Fruit fly (Drosophila melanogaster) whole organism, embryonic: ENCODE data around the gene CG15914.

ENCODE experiments used
- Atf3 ChIP-seq: fragments of 200-800 bp; sonication (Bioruptor generic); optimal IDR thresholded peaks from 3 replicates; lab custom pipeline; 2016; ENCODE audit warnings: missing biosample characterization, missing genetic modification characterization
- CG11093 ChIP-seq: fragments of 200-800 bp; sonication (Bioruptor generic); IDR thresholded peaks from 3 replicates; pipeline ENCODE4 v1.3.6; 2022; ENCODE audit warnings: missing biosample characterization, missing genetic modification characterization
- CG12391 ChIP-seq: fragments of 200-800 bp; sonication (Bioruptor generic); optimal IDR thresholded peaks from 3 replicates; lab custom pipeline; 2018; ENCODE audit warnings: missing biosample characterization, mild to moderate bottlenecking, missing genetic modification characterization, moderate library complexity
- CG13123 ChIP-seq: fragments of 200-800 bp; sonication (Bioruptor generic); optimal IDR thresholded peaks from 2 replicates; lab custom pipeline; 2016; ENCODE audit warnings: missing biosample characterization, missing genetic modification characterization
- CG14014 ChIP-seq: fragments of 200-800 bp; sonication (Bioruptor generic); IDR thresholded peaks from 2 replicates; pipeline ENCODE4 v1.3.6; 2022; ENCODE audit warnings: missing biosample characterization, missing genetic modification characterization
- CG14050 ChIP-seq: fragments of 200-800 bp; sonication (Bioruptor generic); IDR thresholded peaks from 3 replicates; pipeline ENCODE4 v1.3.6; 2022; ENCODE audit warnings: missing biosample characterization, missing genetic modification characterization
- CG1603 ChIP-seq: fragments of 200-800 bp; sonication (Bioruptor generic); optimal IDR thresholded peaks from 2 replicates; lab custom pipeline; 2019; ENCODE audit warnings: missing biosample characterization, mild to moderate bottlenecking, missing genetic modification characterization, moderate library complexity
- CG17829 ChIP-seq: fragments of 200-800 bp; optimal IDR thresholded peaks from 2 replicates; lab custom pipeline; 2019; ENCODE audit warnings: missing biosample characterization, mild to moderate bottlenecking, missing genetic modification characterization, moderate library complexity
- CG1832 ChIP-seq: fragments of 200-800 bp; sonication (Bioruptor generic); optimal IDR thresholded peaks from 2 replicates; lab custom pipeline; 2017; ENCODE audit warnings: missing biosample characterization, mild to moderate bottlenecking, missing genetic modification characterization, inconsistent platforms
- CG31441 ChIP-seq: fragments of 200-800 bp; sonication (Bioruptor generic); IDR thresholded peaks from 2 replicates; pipeline ENCODE4 v1.3.6; 2022; ENCODE audit warnings: missing biosample characterization, missing genetic modification characterization
- CG34422 ChIP-seq: fragments of 200-800 bp; sonication (Bioruptor generic); IDR thresholded peaks from 3 replicates; pipeline ENCODE4 v1.3.6; 2022; ENCODE audit warnings: missing biosample characterization, missing genetic modification characterization
- CG8765 ChIP-seq: fragments of 200-800 bp; sonication (Bioruptor generic); IDR thresholded peaks from 2 replicates; pipeline ENCODE4 v1.3.6; 2022; ENCODE audit warnings: missing biosample characterization, missing genetic modification characterization
- CG8924 ChIP-seq: fragments of 200-800 bp; optimal IDR thresholded peaks from 3 replicates; lab custom pipeline; 2019; ENCODE audit warnings: missing biosample characterization, mild to moderate bottlenecking, missing genetic modification characterization, moderate library complexity
- CG8944 ChIP-seq: fragments of 200-800 bp; sonication (Bioruptor generic); optimal IDR thresholded peaks from 3 replicates; lab custom pipeline; 2016; ENCODE audit warnings: missing biosample characterization, missing genetic modification characterization
- CG9437 ChIP-seq: fragments of 200-800 bp; sonication (Bioruptor generic); optimal IDR thresholded peaks from 2 replicates; lab custom pipeline; 2018; ENCODE audit warnings: missing biosample characterization, mild to moderate bottlenecking, missing genetic modification characterization
- CHES-1-like ChIP-seq: fragments of 200-800 bp; sonication (Bioruptor generic); optimal IDR thresholded peaks from 2 replicates; lab custom pipeline; 2016; ENCODE audit warnings: missing biosample characterization, missing genetic modification characterization
- CoRest ChIP-seq: fragments of 200-800 bp; sonication (Bioruptor generic); optimal IDR thresholded peaks from 3 replicates; lab custom pipeline; 2018; ENCODE audit warnings: missing biosample characterization, mild to moderate bottlenecking, missing genetic modification characterization, moderate library complexity
- Dp ChIP-seq: fragments of 200-800 bp; sonication (Bioruptor generic); optimal IDR thresholded peaks from 2 replicates; lab custom pipeline; 2018; ENCODE audit warnings: missing biosample characterization, mild to moderate bottlenecking, missing genetic modification characterization, moderate library complexity
- Fer3 ChIP-seq: fragments of 200-800 bp; sonication (Bioruptor generic); optimal IDR thresholded peaks from 2 replicates; lab custom pipeline; 2018; ENCODE audit warnings: missing biosample characterization, mild to moderate bottlenecking, missing genetic modification characterization, moderate library complexity
- Hr39 ChIP-seq: fragments of >200 bp; optimal IDR thresholded peaks from 2 replicates; lab custom pipeline; 2017
- Hr51 ChIP-seq, 2 experiments: fragments of 200-800 bp; sonication (Bioruptor generic); optimal IDR thresholded peaks; 2 replicates in 1 of 2; 3 replicates in 1 of 2; lab custom pipeline; 2016 to 2018; ENCODE audit warnings: missing biosample characterization in 2 of 2, missing genetic modification characterization in 2 of 2, mild to moderate bottlenecking in 1 of 2, moderate library complexity in 1 of 2
- Mes4 ChIP-seq: fragments of 200-800 bp; sonication (Bioruptor generic); optimal IDR thresholded peaks from 2 replicates; lab custom pipeline; 2016; ENCODE audit warnings: missing biosample characterization, missing genetic modification characterization
- NC2β ChIP-seq: fragments of 200-800 bp; sonication (Bioruptor generic); optimal IDR thresholded peaks from 2 replicates; lab custom pipeline; 2016; ENCODE audit warnings: missing biosample characterization, missing genetic modification characterization
- NK7.1 ChIP-seq: fragments of 200-800 bp; sonication (Bioruptor generic); optimal IDR thresholded peaks from 3 replicates; lab custom pipeline; 2016; ENCODE audit warnings: missing biosample characterization, missing genetic modification characterization
- Nf-YA ChIP-seq: fragments of 200-800 bp; sonication (Bioruptor generic); IDR thresholded peaks from 2 replicates; pipeline ENCODE4 v1.3.6; 2022; ENCODE audit warnings: missing biosample characterization, missing genetic modification characterization
- Nf-YB ChIP-seq: fragments of 200-800 bp; sonication (Bioruptor generic); optimal IDR thresholded peaks from 3 replicates; lab custom pipeline; 2019; ENCODE audit warnings: missing biosample characterization, mild to moderate bottlenecking, missing genetic modification characterization, moderate library complexity
- Oaz ChIP-seq: fragments of 200-800 bp; sonication (Bioruptor generic); IDR thresholded peaks from 2 replicates; pipeline ENCODE4 v1.3.6; 2022; ENCODE audit warnings: missing biosample characterization, missing genetic modification characterization
- Rfx ChIP-seq: fragments of 200-800 bp; sonication (Bioruptor generic); IDR thresholded peaks from 2 replicates; pipeline ENCODE4 v1.3.6; 2022; ENCODE audit warnings: missing biosample characterization, missing genetic modification characterization
- Ssrp ChIP-seq: fragments of 200-800 bp; sonication (Bioruptor generic); optimal IDR thresholded peaks from 2 replicates; lab custom pipeline; 2018; ENCODE audit warnings: missing biosample characterization, mild to moderate bottlenecking, missing genetic modification characterization, moderate library complexity
- Trl ChIP-seq, 3 experiments: fragments of >200 bp in 2 of 3; fragments of 200-800 bp in 1 of 3; sonication (Bioruptor generic) in 1 of 3; optimal IDR thresholded peaks; 2 replicates in 1 of 3; 3 replicates in 2 of 3; lab custom pipeline; 2016 to 2017; ENCODE audit warnings: missing biosample characterization in 1 of 3, missing genetic modification characterization in 1 of 3
- Xbp1 ChIP-seq: fragments of 200-800 bp; sonication (Bioruptor generic); optimal IDR thresholded peaks from 3 replicates; lab custom pipeline; 2016; ENCODE audit warnings: missing biosample characterization, mild to moderate bottlenecking, missing genetic modification characterization
- ac ChIP-seq: fragments of 200-800 bp; sonication (Bioruptor generic); optimal IDR thresholded peaks from 3 replicates; lab custom pipeline; 2017; ENCODE audit warnings: missing biosample characterization, mild to moderate bottlenecking, missing genetic modification characterization
- bab2 ChIP-seq: fragments of 200-800 bp; sonication (Bioruptor generic); optimal IDR thresholded peaks from 2 replicates; lab custom pipeline; 2016; ENCODE audit warnings: missing biosample characterization, missing genetic modification characterization
- cato ChIP-seq: fragments of 200-800 bp; sonication (Bioruptor generic); optimal IDR thresholded peaks from 2 replicates; lab custom pipeline; 2016; ENCODE audit warnings: missing biosample characterization, missing genetic modification characterization, borderline replicate concordance
- cg ChIP-seq: fragments of 200-800 bp; sonication (Bioruptor generic); optimal IDR thresholded peaks from 3 replicates; lab custom pipeline; 2019; ENCODE audit warnings: missing biosample characterization, mild to moderate bottlenecking, missing genetic modification characterization, moderate library complexity
- corto ChIP-seq: fragments of 200-800 bp; sonication (Bioruptor generic); optimal IDR thresholded peaks from 2 replicates; lab custom pipeline; 2016; ENCODE audit warnings: missing biosample characterization, mild to moderate bottlenecking, missing genetic modification characterization, moderate library complexity
- crol ChIP-seq: fragments of 200-800 bp; sonication (Bioruptor generic); IDR thresholded peaks from 2 replicates; pipeline ENCODE4 v1.3.6; 2022; ENCODE audit warnings: missing biosample characterization, missing genetic modification characterization
- dpn ChIP-seq, 2 experiments: fragments of 200-800 bp; sonication (Bioruptor generic); optimal IDR thresholded peaks; 3 replicates each; lab custom pipeline; 2016; ENCODE audit warnings: missing biosample characterization in 2 of 2, missing genetic modification characterization in 2 of 2
- fru ChIP-seq: fragments of >200 bp; optimal IDR thresholded peaks from 2 replicates; lab custom pipeline; 2017
- gt ChIP-seq: fragments of 200-800 bp; sonication (Bioruptor generic); IDR thresholded peaks from 2 replicates; pipeline ENCODE4 v1.3.6; 2022; ENCODE audit warnings: missing biosample characterization, missing genetic modification characterization
- insv ChIP-seq, 2 experiments: fragments of 200-800 bp; sonication (Bioruptor generic); optimal IDR thresholded peaks; 3 replicates each; lab custom pipeline; 2016 to 2018; ENCODE audit warnings: missing biosample characterization in 2 of 2, missing genetic modification characterization in 2 of 2
- inv ChIP-seq: fragments of 200-800 bp; sonication (Bioruptor generic); IDR thresholded peaks from 2 replicates; pipeline ENCODE4 v1.3.6; 2022; ENCODE audit warnings: missing biosample characterization, missing genetic modification characterization; ENCODE audit not compliant: partially characterized antibody
- lmd ChIP-seq: fragments of 200-800 bp; sonication (Bioruptor generic); IDR thresholded peaks from 2 replicates; pipeline ENCODE4 v1.3.6; 2022; ENCODE audit warnings: missing biosample characterization, missing genetic modification characterization
- stc ChIP-seq: fragments of 200-800 bp; sonication (Bioruptor generic); IDR thresholded peaks from 2 replicates; pipeline ENCODE4 v1.3.6; 2022; ENCODE audit warnings: missing biosample characterization, missing genetic modification characterization
- tll ChIP-seq, 2 experiments: fragments of 200-800 bp in 1 of 2; fragments of >200 bp in 1 of 2; sonication (Bioruptor generic) in 1 of 2; optimal IDR thresholded peaks; 2 replicates each; lab custom pipeline; 2017 to 2019; ENCODE audit warnings: missing biosample characterization in 2 of 2, missing genetic modification characterization in 2 of 2, mild to moderate bottlenecking in 1 of 2, moderate library complexity in 1 of 2
- tna ChIP-seq: fragments of 200-800 bp; sonication (Bioruptor generic); IDR thresholded peaks from 2 replicates; pipeline ENCODE4 v1.3.6; 2022; ENCODE audit warnings: missing biosample characterization, missing genetic modification characterization; ENCODE audit not compliant: partially characterized antibody
- twi ChIP-seq: fragments of 200-800 bp; optimal IDR thresholded peaks from 2 replicates; lab custom pipeline; 2019; ENCODE audit warnings: missing biosample characterization, mild to moderate bottlenecking, missing genetic modification characterization, moderate library complexity
- tx ChIP-seq: fragments of 200-800 bp; sonication (Bioruptor generic); optimal IDR thresholded peaks from 2 replicates; lab custom pipeline; 2016; ENCODE audit warnings: missing biosample characterization, missing genetic modification characterization
- vfl ChIP-seq: fragments of 200-800 bp; sonication (Bioruptor generic); optimal IDR thresholded peaks from 2 replicates; lab custom pipeline; 2016; ENCODE audit warnings: missing biosample characterization, missing genetic modification characterization
- vvl ChIP-seq: fragments of 200-800 bp; sonication (Bioruptor generic); IDR thresholded peaks from 2 replicates; pipeline ENCODE4 v1.3.6; 2022; ENCODE audit warnings: missing biosample characterization, missing genetic modification characterization

The CG15914 gene

dm6 chrX:15844139-15844538 is 9.1 kb upstream of the CG15914 start, which contains the start of the genes ArgRS and CG8578 (continued):
- TF ChIP-seq vfl (GFP tag; lab: Kevin White, UChicago), result peak; percentile 23
- peak; percentile 41 for TF ChIP-seq twi (tag; lab: Kevin White, UChicago)
- no peak for TF ChIP-seq Trl (optimal IDR thresholded peaks at IDR 0.05; lab: Kevin White, UChicago)
- peak; percentile 82 for TF ChIP-seq Trl (GFP tag; optimal IDR thresholded peaks at IDR 0.05; lab: Kevin White, UChicago)
- no peak for TF ChIP-seq CG1832 (GFP tag; lab: Kevin White, UChicago)
- TF ChIP-seq ac (GFP tag; lab: Kevin White, UChicago), result no peak
- TF ChIP-seq stc (GFP tag; lab: Robert Waterston, UW), result peak; percentile 60; the same call in 1 of the 2 replicates
- peak; percentile 54 for TF ChIP-seq CoRest
- TF ChIP-seq NK7.1 (GFP tag; lab: Kevin White, UChicago), result peak; percentile 48
- peak; percentile 26 for TF ChIP-seq cg
- peak; percentile 83 for TF ChIP-seq Rfx (GFP tag; lab: Robert Waterston, UW)
- 0 out of 3 replicates have a peak, but pooled peaks have one; percentile 36 for TF ChIP-seq CG34422 (GFP tag; lab: Robert Waterston, UW)
- TF ChIP-seq tna (GFP tag; lab: Robert Waterston, UW), result peak; percentile 67; the same call in 1 of the 2 replicates
- TF ChIP-seq Ssrp, result no peak
- TF ChIP-seq inv (GFP tag; lab: Robert Waterston, UW), result peak; percentile 85
- TF ChIP-seq Oaz, result peak; percentile 15; the same call in 1 of the 2 replicates
- TF ChIP-seq corto (GFP tag; lab: Kevin White, UChicago), result no peak
- TF ChIP-seq CG8765 (GFP tag; lab: Robert Waterston, UW), result peak; percentile 56; the same call in 1 of the 2 replicates
- peak; percentile 74 for TF ChIP-seq CG17829
- peak; percentile 22 for TF ChIP-seq Dp (GFP tag; lab: Kevin White, UChicago)
- TF ChIP-seq Atf3 (GFP tag; lab: Kevin White, UChicago), result peak; percentile 66
- TF ChIP-seq CG13123 (GFP tag; lab: Kevin White, UChicago), result no peak
- peak; percentile 75; the same call in 1 of the 2 replicates for TF ChIP-seq vvl (GFP tag; lab: Robert Waterston, UW)
- peak; percentile 7 for TF ChIP-seq CG8944
- peak; percentile 19 for TF ChIP-seq tx
- TF ChIP-seq dpn (GFP tag; optimal IDR thresholded peaks at IDR 0.05; lab: Kevin White, UChicago), result peak; percentile 62 to 88
- TF ChIP-seq tll (GFP tag; optimal IDR thresholded peaks at IDR 0.05; lab: Kevin White, UChicago), result peak; percentile 72 to 94
- no peak for TF ChIP-seq Nf-YA (GFP tag; lab: Robert Waterston, UW)
- TF ChIP-seq Fer3 (tag; lab: Kevin White, UChicago), result peak; percentile 15
- TF ChIP-seq CG12391 (tag; lab: Kevin White, UChicago), result peak; percentile 32
- TF ChIP-seq crol (GFP tag; lab: Robert Waterston, UW), result no peak
- TF ChIP-seq Hr51 (GFP tag; optimal IDR thresholded peaks at IDR 0.05; lab: Kevin White, UChicago), result peak in 1 of 2 experiments; percentile 18
- TF ChIP-seq CG14014 (GFP tag; lab: Robert Waterston, UW), result no peak; the same call in 1 of the 2 replicates
- no peak for TF ChIP-seq Nf-YB (GFP tag; lab: Kevin White, UChicago)
- TF ChIP-seq bab2 (GFP tag; lab: Kevin White, UChicago), result peak; percentile 84
- TF ChIP-seq NC2β (GFP tag; lab: Kevin White, UChicago), result peak; percentile 30
- peak; percentile 60 for TF ChIP-seq CG8924 (tag; lab: Kevin White, UChicago)
- TF ChIP-seq cato (GFP tag; lab: Kevin White, UChicago), result no peak
- peak; percentile 80 for TF ChIP-seq CG31441
- TF ChIP-seq Mes4 (GFP tag; lab: Kevin White, UChicago), result peak; percentile 3
- peak; percentile 53 for TF ChIP-seq CG1603 (tag; lab: Kevin White, UChicago)
- TF ChIP-seq CG9437 (GFP tag; lab: Kevin White, UChicago), result peak; percentile 7
- TF ChIP-seq CHES-1-like, result peak; percentile 52
- peak in 1 of 2 experiments; percentile 40 for TF ChIP-seq insv (GFP tag; optimal IDR thresholded peaks at IDR 0.05; lab: Kevin White, UChicago)
- no peak for TF ChIP-seq gt (GFP tag; lab: Robert Waterston, UW)
- no peak for TF ChIP-seq Hr39 (lab: Kevin White, UChicago)
- peak; percentile 70 for TF ChIP-seq lmd
- TF ChIP-seq fru (lab: Kevin White, UChicago), result no peak
- TF ChIP-seq Xbp1 (GFP tag; lab: Kevin White, UChicago), result peak; percentile 52
- peak; percentile 71; the same call in 2 of the 3 replicates for TF ChIP-seq CG11093 (GFP tag; lab: Robert Waterston, UW)
- no peak for TF ChIP-seq CG14050
